Fruit fly (Drosophila melanogaster) whole organism, embryonic: Measurements from ENCODE around the gene osi.

Source experiments
- ATbp ChIP-seq: fragments of 200-800 bp; sonication (Bioruptor generic); optimal IDR thresholded peaks from 2 replicates; lab custom pipeline; 2017; ENCODE audit warnings: missing biosample characterization, mild to moderate bottlenecking, missing genetic modification characterization, missing genetic modification reagents
- Bdp1 ChIP-seq: fragments of 200-800 bp; sonication (Bioruptor generic); optimal IDR thresholded peaks from 3 replicates; lab custom pipeline; 2016; ENCODE audit warnings: missing biosample characterization, missing genetic modification characterization
- CG10366 ChIP-seq: fragments of 200-800 bp; sonication (Bioruptor generic); IDR thresholded peaks from 2 replicates; pipeline ENCODE4 v1.3.6; 2022; ENCODE audit warnings: missing biosample characterization, missing genetic modification characterization
- CG10462 ChIP-seq: fragments of 200-800 bp; sonication (Bioruptor generic); optimal IDR thresholded peaks from 2 replicates; lab custom pipeline; 2016; ENCODE audit warnings: missing biosample characterization, missing genetic modification characterization
- CG10543 ChIP-seq: fragments of 200-800 bp; sonication (Bioruptor generic); optimal IDR thresholded peaks from 3 replicates; lab custom pipeline; 2017; ENCODE audit warnings: missing biosample characterization, mild to moderate bottlenecking, missing genetic modification characterization, moderate library complexity
- CG11560 ChIP-seq: fragments of 200-800 bp; sonication (Bioruptor generic); IDR thresholded peaks from 3 replicates; pipeline ENCODE4 v1.3.6; 2022; ENCODE audit warnings: missing biosample characterization, missing genetic modification characterization
- CG15269 ChIP-seq: fragments of 200-800 bp; sonication (Bioruptor generic); optimal IDR thresholded peaks from 2 replicates; lab custom pipeline; 2018; ENCODE audit warnings: missing biosample characterization, mild to moderate bottlenecking, missing genetic modification characterization, moderate library complexity
- CG17328 ChIP-seq: fragments of 200-800 bp; sonication (Bioruptor generic); IDR thresholded peaks from 2 replicates; pipeline ENCODE4 v1.3.6; 2022; ENCODE audit warnings: missing biosample characterization, missing genetic modification characterization
- CG30403 ChIP-seq: fragments of 200-800 bp; sonication (Bioruptor generic); optimal IDR thresholded peaks from 3 replicates; lab custom pipeline; 2016; ENCODE audit warnings: missing biosample characterization, missing genetic modification characterization
- CG30431 ChIP-seq: fragments of 200-800 bp; sonication (Bioruptor generic); optimal IDR thresholded peaks from 2 replicates; lab custom pipeline; 2017; ENCODE audit warnings: missing biosample characterization, missing genetic modification characterization
- CG32767 ChIP-seq: fragments of 200-800 bp; sonication (Bioruptor generic); IDR thresholded peaks from 2 replicates; pipeline ENCODE4 v1.3.6; 2022; ENCODE audit warnings: missing biosample characterization, missing genetic modification characterization
- CG32772 ChIP-seq: fragments of 200-800 bp; sonication (Bioruptor generic); IDR thresholded peaks from 2 replicates; pipeline ENCODE4 v1.3.6; 2022; ENCODE audit warnings: missing biosample characterization, missing genetic modification characterization
- CG33557 ChIP-seq: fragments of 200-800 bp; sonication (Bioruptor generic); optimal IDR thresholded peaks from 2 replicates; lab custom pipeline; 2019; ENCODE audit warnings: missing biosample characterization, mild to moderate bottlenecking, missing genetic modification characterization, moderate library complexity
- CG43689 ChIP-seq: fragments of 200-800 bp; sonication (Bioruptor generic); IDR thresholded peaks from 2 replicates; pipeline ENCODE4 v1.3.6; 2022; ENCODE audit warnings: missing biosample characterization, missing genetic modification characterization
- CG5180 ChIP-seq: fragments of 200-800 bp; sonication (Bioruptor generic); optimal IDR thresholded peaks from 3 replicates; lab custom pipeline; 2017; ENCODE audit warnings: missing biosample characterization, missing genetic modification characterization, mild to moderate bottlenecking, moderate library complexity, missing genetic modification reagents
- CG6254 ChIP-seq: fragments of 200-800 bp; sonication (Bioruptor generic); optimal IDR thresholded peaks from 3 replicates; lab custom pipeline; 2017; ENCODE audit warnings: mild to moderate bottlenecking, missing biosample characterization, missing genetic modification reagents, missing genetic modification characterization
- CG8290 ChIP-seq, 3 experiments: fragments of 200-800 bp; sonication (Bioruptor generic); optimal IDR thresholded peaks; 2 replicates each; lab custom pipeline; 2016 to 2019; ENCODE audit warnings: missing biosample characterization in 3 of 3, missing genetic modification characterization in 3 of 3, mild to moderate bottlenecking in 2 of 3, moderate library complexity in 1 of 3
- CG8388 ChIP-seq: fragments of 200-800 bp; sonication (Bioruptor generic); optimal IDR thresholded peaks from 2 replicates; lab custom pipeline; 2019; ENCODE audit warnings: missing biosample characterization, mild to moderate bottlenecking, missing genetic modification characterization, moderate library complexity
- CG9876 ChIP-seq: fragments of 200-800 bp; sonication (Bioruptor generic); optimal IDR thresholded peaks from 2 replicates; lab custom pipeline; 2016; ENCODE audit warnings: missing biosample characterization, missing genetic modification characterization
- CG9932 ChIP-seq: fragments of 200-800 bp; sonication (Bioruptor generic); IDR thresholded peaks from 2 replicates; pipeline ENCODE4 v1.3.6; 2022; ENCODE audit warnings: missing biosample characterization, missing genetic modification characterization
- Dbx ChIP-seq: fragments of 200-800 bp; sonication (Bioruptor generic); IDR thresholded peaks from 3 replicates; pipeline ENCODE4 v1.3.6; 2022; ENCODE audit warnings: missing biosample characterization, missing genetic modification characterization
- Deaf1 ChIP-seq: fragments of 200-800 bp; optimal IDR thresholded peaks from 3 replicates; lab custom pipeline; 2019; ENCODE audit warnings: missing biosample characterization, mild to moderate bottlenecking, missing genetic modification characterization, moderate library complexity
- E2f2 ChIP-seq: fragments of 200-800 bp; sonication (Bioruptor generic); IDR thresholded peaks from 2 replicates; pipeline ENCODE4 v1.3.6; 2022; ENCODE audit warnings: missing biosample characterization, missing genetic modification characterization
- Fer1 ChIP-seq: fragments of 200-800 bp; sonication (Bioruptor generic); optimal IDR thresholded peaks from 2 replicates; lab custom pipeline; 2017; ENCODE audit warnings: missing biosample characterization, mild to moderate bottlenecking, missing genetic modification characterization
- Mes4 ChIP-seq: fragments of 200-800 bp; sonication (Bioruptor generic); optimal IDR thresholded peaks from 2 replicates; lab custom pipeline; 2016; ENCODE audit warnings: missing biosample characterization, missing genetic modification characterization
- Nf-YA ChIP-seq: fragments of 200-800 bp; sonication (Bioruptor generic); IDR thresholded peaks from 2 replicates; pipeline ENCODE4 v1.3.6; 2022; ENCODE audit warnings: missing biosample characterization, missing genetic modification characterization
- Oli ChIP-seq: fragments of 200-800 bp; sonication (Bioruptor generic); optimal IDR thresholded peaks from 2 replicates; lab custom pipeline; 2018; ENCODE audit warnings: missing biosample characterization, mild to moderate bottlenecking, missing genetic modification characterization, moderate library complexity
- Ptx1 ChIP-seq: fragments of 200-800 bp; sonication (Bioruptor generic); IDR thresholded peaks from 2 replicates; pipeline ENCODE4 v1.3.6; 2022; ENCODE audit warnings: missing biosample characterization, missing genetic modification characterization
- Sox100B ChIP-seq: fragments of 200-800 bp; sonication (Bioruptor generic); optimal IDR thresholded peaks from 3 replicates; lab custom pipeline; 2018; ENCODE audit warnings: missing biosample characterization, mild to moderate bottlenecking, missing genetic modification characterization
- Tbp ChIP-seq: fragments of >200 bp; optimal IDR thresholded peaks from 2 replicates; lab custom pipeline; 2018; ENCODE audit warnings: missing biosample characterization, missing genetic modification characterization
- Usf ChIP-seq: fragments of 200-800 bp; sonication (Bioruptor generic); optimal IDR thresholded peaks from 2 replicates; lab custom pipeline; 2017; ENCODE audit warnings: missing genotype, missing biosample characterization, missing genetic modification characterization
- ab ChIP-seq: fragments of 200-800 bp; sonication (Bioruptor generic); optimal IDR thresholded peaks from 2 replicates; lab custom pipeline; 2016; ENCODE audit warnings: missing biosample characterization, missing genetic modification characterization
- al ChIP-seq: fragments of 200-800 bp; sonication (Bioruptor generic); IDR thresholded peaks from 2 replicates; pipeline ENCODE4 v1.3.6; 2022; ENCODE audit warnings: missing biosample characterization, missing genetic modification characterization
- az2 ChIP-seq: fragments of 200-800 bp; sonication (Bioruptor generic); optimal IDR thresholded peaks from 3 replicates; lab custom pipeline; 2016; ENCODE audit warnings: missing biosample characterization, missing genetic modification characterization
- chinmo ChIP-seq: fragments of 200-800 bp; sonication (Bioruptor generic); IDR thresholded peaks from 4 replicates; pipeline ENCODE4 v1.3.6; 2022; ENCODE audit warnings: missing biosample characterization, missing genetic modification characterization; ENCODE audit not compliant: partially characterized antibody
- dimm ChIP-seq: fragments of 200-800 bp; sonication (Bioruptor generic); IDR thresholded peaks from 2 replicates; pipeline ENCODE4 v1.3.6; 2022; ENCODE audit warnings: missing biosample characterization, missing genetic modification characterization
- dysf ChIP-seq: fragments of 200-800 bp; sonication (Bioruptor generic); IDR thresholded peaks from 3 replicates; pipeline ENCODE4 v1.3.6; 2022; ENCODE audit warnings: missing biosample characterization, missing genetic modification characterization
- fd102C ChIP-seq: fragments of 200-800 bp; sonication (Bioruptor generic); optimal IDR thresholded peaks from 2 replicates; lab custom pipeline; 2018; ENCODE audit warnings: missing biosample characterization, mild to moderate bottlenecking, missing genetic modification characterization, moderate library complexity
- fd3F ChIP-seq: fragments of 200-800 bp; sonication (Bioruptor generic); optimal IDR thresholded peaks from 2 replicates; lab custom pipeline; 2018; ENCODE audit warnings: missing biosample characterization, mild to moderate bottlenecking, missing genetic modification characterization, moderate library complexity
- grau ChIP-seq: fragments of 200-800 bp; optimal IDR thresholded peaks from 3 replicates; lab custom pipeline; 2019; ENCODE audit warnings: missing biosample characterization, mild to moderate bottlenecking, missing genetic modification characterization, moderate library complexity
- hth ChIP-seq: fragments of >200 bp; optimal IDR thresholded peaks from 2 replicates; lab custom pipeline; 2017; ENCODE audit warnings: inconsistent platforms
- jing ChIP-seq: fragments of 200-800 bp; sonication (Bioruptor generic); optimal IDR thresholded peaks from 2 replicates; lab custom pipeline; 2018; ENCODE audit warnings: missing biosample characterization, mild to moderate bottlenecking, missing genetic modification characterization
- nmo ChIP-seq: fragments of 200-800 bp; sonication (Bioruptor generic); optimal IDR thresholded peaks from 2 replicates; lab custom pipeline; 2018; ENCODE audit warnings: missing biosample characterization, mild to moderate bottlenecking, missing genetic modification characterization, moderate library complexity
- odd ChIP-seq: fragments of 200-800 bp; sonication (Bioruptor generic); optimal IDR thresholded peaks from 2 replicates; lab custom pipeline; 2017; ENCODE audit warnings: missing biosample characterization, mild to moderate bottlenecking, missing genetic modification characterization
- pfk ChIP-seq: fragments of 200-800 bp; sonication (Bioruptor generic); optimal IDR thresholded peaks from 2 replicates; lab custom pipeline; 2018; ENCODE audit warnings: missing biosample characterization, mild to moderate bottlenecking, missing genetic modification characterization, moderate library complexity
- row ChIP-seq: fragments of 200-800 bp; sonication (Bioruptor generic); IDR thresholded peaks from 3 replicates; pipeline ENCODE4 v1.3.6; 2022; ENCODE audit warnings: missing biosample characterization, missing genetic modification characterization
- run ChIP-seq: fragments of 200-800 bp; sonication (Bioruptor generic); optimal IDR thresholded peaks from 3 replicates; lab custom pipeline; 2018; ENCODE audit warnings: missing biosample characterization, mild to moderate bottlenecking, missing genetic modification characterization
- toy ChIP-seq: fragments of 200-800 bp; sonication (Bioruptor generic); IDR thresholded peaks from 2 replicates; pipeline ENCODE4 v1.3.6; 2022; ENCODE audit warnings: missing biosample characterization, missing genetic modification characterization
- tx ChIP-seq: fragments of 200-800 bp; sonication (Bioruptor generic); optimal IDR thresholded peaks from 2 replicates; lab custom pipeline; 2016; ENCODE audit warnings: missing biosample characterization, missing genetic modification characterization
- vnd ChIP-seq: fragments of 200-800 bp; sonication (Bioruptor generic); IDR thresholded peaks from 3 replicates; pipeline ENCODE4 v1.3.6; 2022; ENCODE audit warnings: missing biosample characterization, missing genetic modification characterization; ENCODE audit not compliant: partially characterized antibody
- zen ChIP-seq: fragments of 200-800 bp; sonication (Bioruptor generic); optimal IDR thresholded peaks from 3 replicates; lab custom pipeline; 2018; ENCODE audit warnings: missing biosample characterization, mild to moderate bottlenecking, missing genetic modification characterization, moderate library complexity

Gene osi

dm6 chr2L:16868897-16869324 is 18.9 kb downstream of the osi start (continued):
- TF ChIP-seq CG32767 (GFP tag; lab: Robert Waterston, UW) (0 out of 2 replicates have a peak, but pooled peaks have one; percentile 27), Sox100B (peak; percentile 71), CG8388 (GFP tag; lab: Kevin White, UChicago) (peak; percentile 37), zen (tag; lab: Kevin White, UChicago) (no peak), run (tag; lab: Kevin White, UChicago) (peak; percentile 1), pfk (GFP tag; lab: Kevin White, UChicago) (no peak), fd3F (GFP tag; lab: Kevin White, UChicago) (peak; percentile 1), odd (GFP tag; lab: Kevin White, UChicago) (peak; percentile 24), al (no peak), dimm (GFP tag; lab: Robert Waterston, UW) (no peak), CG9932 (GFP tag; lab: Robert Waterston, UW) (peak; percentile 39; the same call in 1 of the 2 replicates), Oli (tag; lab: Kevin White, UChicago) (peak; percentile 61), jing (GFP tag; lab: Kevin White, UChicago) (no peak), CG10543 (GFP tag; lab: Kevin White, UChicago) (peak; percentile 49), Usf (GFP tag; lab: Kevin White, UChicago) (no peak), hth (lab: Kevin White, UChicago) (no peak), CG11560 (tag; lab: Robert Waterston, UW) (no peak), CG10366 (GFP tag; lab: Robert Waterston, UW) (peak; percentile 32), CG9876 (GFP tag; lab: Kevin White, UChicago) (no peak), Deaf1 (tag; lab: Kevin White, UChicago) (peak; percentile 91), Ptx1 (peak; percentile 72), CG15269 (tag; lab: Kevin White, UChicago) (peak; percentile 66), ATbp (GFP tag; lab: Kevin White, UChicago) (peak; percentile 42), Tbp (GFP tag; lab: Kevin White, UChicago) (no peak), CG5180 (GFP tag; lab: Kevin White, UChicago) (peak; percentile 15), fd102C (GFP tag; lab: Kevin White, UChicago) (no peak), dysf (GFP tag; lab: Robert Waterston, UW) (peak; percentile 75), CG30403 (GFP tag; lab: Kevin White, UChicago) (peak; percentile 48), Bdp1 (GFP tag; lab: Kevin White, UChicago) (no peak), CG17328 (GFP tag; lab: Robert Waterston, UW) (no peak; the same call in 1 of the 2 replicates), vnd (GFP tag; lab: Robert Waterston, UW) (no peak), Nf-YA (no peak), CG32772 (GFP tag; lab: Robert Waterston, UW) (peak; percentile 38; the same call in 1 of the 2 replicates), CG43689 (GFP tag; lab: Robert Waterston, UW) (no peak), Mes4 (GFP tag; lab: Kevin White, UChicago) (no peak), chinmo (GFP tag; lab: Robert Waterston, UW) (no peak), Fer1 (no peak), ab (GFP tag; lab: Kevin White, UChicago) (no peak), CG10462 (GFP tag; lab: Kevin White, UChicago) (no peak), grau (tag; lab: Kevin White, UChicago) (peak; percentile 67), CG30431 (GFP tag; lab: Kevin White, UChicago) (no peak), CG6254 (GFP tag; lab: Kevin White, UChicago) (no peak), tx (GFP tag; lab: Kevin White, UChicago) (no peak), nmo (GFP tag; lab: Kevin White, UChicago) (peak; percentile 66), row (GFP tag; lab: Robert Waterston, UW) (peak; percentile 64), CG33557 (no peak), az2 (GFP tag; lab: Kevin White, UChicago) (no peak), Dbx (GFP tag; lab: Robert Waterston, UW) (no peak), E2f2 (GFP tag; lab: Robert Waterston, UW) (peak; percentile 29; the same call in 1 of the 2 replicates), CG8290 (GFP tag; optimal IDR thresholded peaks at IDR 0.05; lab: Kevin White, UChicago) (no peak), CG8290 (tag; optimal IDR thresholded peaks at IDR 0.05; lab: Kevin White, UChicago) (no peak), toy (no peak)
